Worm (Caenorhabditis elegans): Measurements from ENCODE around the gene Y24F12A.1.

The Y24F12A.1 gene

ce11 chrIV:11640915-11641314 lies 35.9 kb downstream of the Y24F12A.1 start, which contains the start of gene ttr-50:
ttr-50 (minus strand) TSS chrIV:11641015.
- TF ChIP-seq ama-1 (optimal IDR thresholded peaks at IDR 0.05) (no peak), pqm-1 (tag; optimal IDR thresholded peaks at IDR 0.05) (no peak), elt-3 (tag; optimal IDR thresholded peaks at IDR 0.05) (no peak), mdl-1 (tag; optimal IDR thresholded peaks at IDR 0.05) (no peak), nhr-28 (tag; optimal IDR thresholded peaks at IDR 0.05) (no peak), ztf-4 (tag; optimal IDR thresholded peaks at IDR 0.05) (no peak), ceh-9 (tag; optimal IDR thresholded peaks at IDR 0.05) (no peak), ceh-28 (tag; optimal IDR thresholded peaks at IDR 0.05) (no peak), nhr-12 (tag; optimal IDR thresholded peaks at IDR 0.05) (no peak), fos-1 (tag; optimal IDR thresholded peaks at IDR 0.05) (no peak), ZK546.5 (tag; optimal IDR thresholded peaks at IDR 0.05) (no peak), lsy-12 (tag; optimal IDR thresholded peaks at IDR 0.05) (no peak), eor-1 (tag; optimal IDR thresholded peaks at IDR 0.05) (no peak), egl-27 (tag; optimal IDR thresholded peaks at IDR 0.05) (no peak), jun-1 (tag; optimal IDR thresholded peaks at IDR 0.05) (no peak), nhr-23 (tag; optimal IDR thresholded peaks at IDR 0.05) (no peak), tbx-2 (tag; optimal IDR thresholded peaks at IDR 0.05) (no peak), ceh-82 (tag; optimal IDR thresholded peaks at IDR 0.05) (no peak), nfya-1 (tag; optimal IDR thresholded peaks at IDR 0.05; ENCODE audit: insufficient read depth) (no peak), unc-39 (tag; optimal IDR thresholded peaks at IDR 0.05) (no peak)

ce11 chrIV:11641802-11642201 lies 36.7 kb downstream of the Y24F12A.1 start, which contains the start of gene ZK809.1:
ZK809.1 (plus strand) TSS chrIV:11642102.
- TF ChIP-seq snpc-4 (tag; optimal IDR thresholded peaks at IDR 0.05): no peak
- TF ChIP-seq tbx-2 (tag; optimal IDR thresholded peaks at IDR 0.05): no peak
- TF ChIP-seq unc-62 (GFP tag; optimal IDR thresholded peaks at IDR 0.05): no peak
- no peak for TF ChIP-seq ceh-82 (tag; optimal IDR thresholded peaks at IDR 0.05)
- no peak for TF ChIP-seq ztf-4 (tag; optimal IDR thresholded peaks at IDR 0.05)
- TF ChIP-seq nhr-28 (tag; optimal IDR thresholded peaks at IDR 0.05): no peak
- TF ChIP-seq zag-1 (tag; optimal IDR thresholded peaks at IDR 0.05): no peak
- no peak for TF ChIP-seq ZK546.5 (tag; optimal IDR thresholded peaks at IDR 0.05)
- no peak for TF ChIP-seq pqm-1 (tag; optimal IDR thresholded peaks at IDR 0.05)
- TF ChIP-seq eor-1 (tag; optimal IDR thresholded peaks at IDR 0.05): no peak
- TF ChIP-seq fkh-2 (tag; optimal IDR thresholded peaks at IDR 0.05): no peak
- no peak for TF ChIP-seq ceh-28 (tag; optimal IDR thresholded peaks at IDR 0.05)
- TF ChIP-seq nhr-76 (tag; optimal IDR thresholded peaks at IDR 0.05): no peak
- TF ChIP-seq hmg-11 (tag; optimal IDR thresholded peaks at IDR 0.05): no peak
- TF ChIP-seq skn-1 (tag; optimal IDR thresholded peaks at IDR 0.05): no peak
- TF ChIP-seq lin-15B (tag; optimal IDR thresholded peaks at IDR 0.05): no peak
- TF ChIP-seq fkh-10 (GFP tag; optimal IDR thresholded peaks at IDR 0.05): no peak
- no peak for TF ChIP-seq elt-1 (tag; optimal IDR thresholded peaks at IDR 0.05)
- TF ChIP-seq lin-39 (tag; optimal IDR thresholded peaks at IDR 0.05): no peak

ce11 chrIV:11643829-11644228 lies 38.8 kb downstream of the Y24F12A.1 start, which contains the start of gene prx-2:
prx-2 (plus strand) TSS chrIV:11644129.
- no peak for TF ChIP-seq R02D3.7 (tag; optimal IDR thresholded peaks at IDR 0.05)
- no peak for TF ChIP-seq nhr-25 (tag; optimal IDR thresholded peaks at IDR 0.05)
- TF ChIP-seq zag-1 (tag; optimal IDR thresholded peaks at IDR 0.05): no peak
- TF ChIP-seq nhr-237 (tag; optimal IDR thresholded peaks at IDR 0.05): no peak
- TF ChIP-seq daf-12 (tag; optimal IDR thresholded peaks at IDR 0.05): no peak
- no peak for TF ChIP-seq egl-27 (tag; optimal IDR thresholded peaks at IDR 0.05)
- TF ChIP-seq elt-2 (tag; optimal IDR thresholded peaks at IDR 0.05): no peak
- no peak for TF ChIP-seq eor-1 (tag; optimal IDR thresholded peaks at IDR 0.05)
- TF ChIP-seq mml-1 (tag; optimal IDR thresholded peaks at IDR 0.05): no peak
- TF ChIP-seq fkh-2 (tag; optimal IDR thresholded peaks at IDR 0.05): no peak
- no peak for TF ChIP-seq jun-1 (tag; optimal IDR thresholded peaks at IDR 0.05)
- TF ChIP-seq mdl-1 (tag; optimal IDR thresholded peaks at IDR 0.05): no peak
- no peak for TF ChIP-seq elt-1 (tag; optimal IDR thresholded peaks at IDR 0.05)
- no peak for TF ChIP-seq nhr-11 (tag; optimal IDR thresholded peaks at IDR 0.05)
- no peak for TF ChIP-seq snpc-4 (tag; optimal IDR thresholded peaks at IDR 0.05)
- TF ChIP-seq egl-5 (tag; optimal IDR thresholded peaks at IDR 0.05): no peak
- TF ChIP-seq sea-2 (GFP tag; optimal IDR thresholded peaks at IDR 0.05): no peak
- TF ChIP-seq nhr-12 (tag; optimal IDR thresholded peaks at IDR 0.05): no peak
- TF ChIP-seq pha-4 (tag; optimal IDR thresholded peaks at IDR 0.05): no peak
- no peak for TF ChIP-seq nhr-67 (tag; optimal IDR thresholded peaks at IDR 0.05)
